Worm (Caenorhabditis elegans) whole organism, dauer: ENCODE data around the gene spc-2.

Experiments used
- unc-62 ChIP-seq: sonication (generic microtip); optimal IDR thresholded peaks from 2 replicates; lab custom pipeline; 2017; ENCODE audit warnings: missing biosample characterization, missing genetic modification reagents, missing genetic modification characterization

Gene spc-2

ce11 chrIII:8175263-8175662, 6.4 kb upstream of the spc-2 start:
- TF ChIP-seq unc-62 = no peak

ce11 chrIII:8176265-8176664, 5.4 kb upstream of the spc-2 start, which contains the start of gene C50C3.12:
Gene C50C3.12, plus strand, starts transcription at chrIII:8176565.
- no peak for TF ChIP-seq unc-62

- no peak for TF ChIP-seq unc-62
These were observed 2.8 kb upstream of the spc-2 start, which contains the start of gene C50C3.5 for ce11 chrIII:8178924-8179323. Gene C50C3.5, plus strand, starts transcription at chrIII:8179224.

ce11 chrIII:8182573-8182972, 892 bp downstream of the spc-2 start:
- no peak for TF ChIP-seq unc-62

- no peak for TF ChIP-seq unc-62
These were observed 3.4 kb downstream of the spc-2 start for ce11 chrIII:8185130-8185529.

ce11 chrIII:8190505-8190904, 8.8 kb downstream of the spc-2 start, which contains the start of gene C50C3.19:
Gene C50C3.19, plus strand, starts transcription at chrIII:8190805.
- TF ChIP-seq unc-62 = no peak

- no peak for TF ChIP-seq unc-62
These were observed 10.0 kb downstream of the spc-2 start, which contains the start of gene C50C3.1 for ce11 chrIII:8191695-8192094. Gene C50C3.1, plus strand, starts transcription at chrIII:8191995.

ce11 chrIII:8199060-8199459, 17.4 kb downstream of the spc-2 start:
- no peak for TF ChIP-seq unc-62

- TF ChIP-seq unc-62 = no peak
These were observed 19.4 kb downstream of the spc-2 start, which contains the start of gene unc-36 for ce11 chrIII:8201117-8201516. Gene unc-36, minus strand, starts transcription at chrIII:8201217.

- TF ChIP-seq unc-62 = no peak
These were observed 20.1 kb downstream of the spc-2 start for ce11 chrIII:8201760-8202159.

ce11 chrIII:8202754-8203153, 21.1 kb downstream of the spc-2 start, which contains the start of gene snb-5:
Gene snb-5, plus strand, starts transcription at chrIII:8203054.
- TF ChIP-seq unc-62 = no peak

- TF ChIP-seq unc-62 = no peak
These were observed 28.1 kb downstream of the spc-2 start, which contains the start of gene C30A5.10 for ce11 chrIII:8209775-8210174. Gene C30A5.10, minus strand, starts transcription at chrIII:8209875.

- no peak for TF ChIP-seq unc-62
These were observed 29.9 kb downstream of the spc-2 start for ce11 chrIII:8211562-8211961.

ce11 chrIII:8216224-8216623, 34.5 kb downstream of the spc-2 start, which contains the start of gene unc-86:
Gene unc-86, minus strand, starts transcription at chrIII:8216336.
- no peak for TF ChIP-seq unc-62

- no peak for TF ChIP-seq unc-62
These were observed 36.2 kb downstream of the spc-2 start, which contains the start of gene C30A5.16 for ce11 chrIII:8217919-8218318. Gene C30A5.16, plus strand, starts transcription at chrIII:8218219.

ce11 chrIII:8220081-8220480, 38.4 kb downstream of the spc-2 start:
- no peak for TF ChIP-seq unc-62

- TF ChIP-seq unc-62 = no peak
These were observed 43.1 kb downstream of the spc-2 start, which contains the start of gene mob-4 for ce11 chrIII:8224769-8225168. Gene mob-4, plus strand, starts transcription at chrIII:8225097.

ce11 chrIII:8226178-8226577, 44.5 kb downstream of the spc-2 start, which contains the start of gene rfs-1:
Gene rfs-1, plus strand, starts transcription at chrIII:8226478.
- TF ChIP-seq unc-62 = no peak

ce11 chrIII:8227511-8227910, 45.8 kb downstream of the spc-2 start, which contains the start of gene fbxl-1:
Gene fbxl-1, plus strand, starts transcription at chrIII:8227830.
- no peak for TF ChIP-seq unc-62
